Worm (Caenorhabditis elegans): ENCODE data around the gene E02H4.5.

DNA sequence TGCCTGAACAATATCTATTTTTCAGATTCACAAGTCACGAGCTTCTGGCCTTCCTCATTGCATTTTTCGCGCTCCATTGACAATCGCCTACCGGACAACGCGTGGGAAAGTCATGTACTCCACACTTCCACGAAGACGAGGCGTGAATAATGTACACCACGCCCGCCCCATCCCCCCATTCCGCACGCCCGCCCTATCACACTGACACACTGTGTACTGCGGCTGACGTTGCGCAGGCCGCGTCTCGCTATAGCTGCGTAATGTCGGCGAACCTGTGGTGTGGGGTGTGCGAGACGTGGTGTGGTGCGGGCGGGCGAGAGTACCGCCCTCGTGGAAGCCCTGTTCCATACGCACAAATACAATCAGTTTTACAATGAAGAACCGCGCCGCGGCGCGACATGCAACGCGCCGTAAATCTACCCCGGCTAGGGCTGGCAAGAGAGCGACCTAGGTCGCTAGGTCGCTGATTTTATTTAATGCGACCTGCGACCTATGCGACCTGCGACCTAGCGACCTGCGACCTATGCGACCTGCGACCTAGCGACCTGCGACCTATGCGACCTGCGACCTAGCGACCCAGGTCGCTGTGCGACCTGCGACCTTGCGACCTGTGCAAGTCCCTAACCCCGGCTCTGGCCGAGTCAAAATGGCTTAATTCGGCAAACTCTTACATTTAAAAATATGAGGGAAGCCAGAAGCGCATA lies 18.7 kb downstream of the E02H4.5 start:
- TF ChIP-seq flt-1 (GFP tag; IDR thresholded peaks at IDR 0.05), result no peak
- TF ChIP-seq hmbx-1 (tag; optimal IDR thresholded peaks at IDR 0.05), result no peak
- no peak for TF ChIP-seq ceh-13 (GFP tag; optimal IDR thresholded peaks at IDR 0.05)
- no peak for TF ChIP-seq hmg-4 (GFP tag; optimal IDR thresholded peaks at IDR 0.05)
- TF ChIP-seq ama-1 (optimal IDR thresholded peaks at IDR 0.05), result no peak
- no peak for TF ChIP-seq aly-1 (tag; optimal IDR thresholded peaks at IDR 0.05)
- TF ChIP-seq ceh-36 (tag; optimal IDR thresholded peaks at IDR 0.05), result no peak
- TF ChIP-seq ets-7 (tag; optimal IDR thresholded peaks at IDR 0.05), result no peak
- no peak for TF ChIP-seq F13C5.2 (tag; optimal IDR thresholded peaks at IDR 0.05)
- TF ChIP-seq B0310.2 (tag; optimal IDR thresholded peaks at IDR 0.05), result no peak
- no peak for TF ChIP-seq tbx-11 (GFP tag; IDR thresholded peaks at IDR 0.05)

All from whole organism, early embryonic.